Worm (Caenorhabditis elegans): ENCODE measurements around the gene fbxc-47.
A peak's percentile ranks its signal among the peaks of the same experiment; 100 is the strongest.

The fbxc-47 gene

ce11 chrIV:3819278-3819777, 14.0 kb downstream of the fbxc-47 start, which contains the start of gene bris-1 (continued):
- TF ChIP-seq fkh-10 (GFP tag; optimal IDR thresholded peaks at IDR 0.05) (no peak), mep-1 (tag; optimal IDR thresholded peaks at IDR 0.05) (no peak), ceh-20 (GFP tag; IDR thresholded peaks at IDR 0.05) (no peak), egl-43 (GFP tag; IDR thresholded peaks at IDR 0.05) (no peak), dmd-6 (GFP tag; IDR thresholded peaks at IDR 0.05) (peak; percentile 70), nhr-237 (tag; optimal IDR thresholded peaks at IDR 0.05) (no peak), ceh-44 (GFP tag; IDR thresholded peaks at IDR 0.05) (no peak), hif-1 (tag; optimal IDR thresholded peaks at IDR 0.05) (no peak), tra-1 (GFP tag; IDR thresholded peaks at IDR 0.05) (no peak), ctbp-1 (GFP tag; IDR thresholded peaks at IDR 0.05) (no peak), Y75B8A.6 (GFP tag; IDR thresholded peaks at IDR 0.05) (no peak), rbr-2 (tag; optimal IDR thresholded peaks at IDR 0.05) (no peak), pqm-1 (tag; optimal IDR thresholded peaks at IDR 0.05) (peak; percentile 92), hlh-11 (tag; optimal IDR thresholded peaks at IDR 0.05) (peak; percentile 39), zfp-2 (tag; optimal IDR thresholded peaks at IDR 0.05) (no peak), T26A8.4 (GFP tag; IDR thresholded peaks at IDR 0.05) (no peak), egl-27 (tag; optimal IDR thresholded peaks at IDR 0.05) (no peak), aha-1 (tag) (peak; percentile 23), ceh-28 (tag; optimal IDR thresholded peaks at IDR 0.05) (no peak)

DNA sequence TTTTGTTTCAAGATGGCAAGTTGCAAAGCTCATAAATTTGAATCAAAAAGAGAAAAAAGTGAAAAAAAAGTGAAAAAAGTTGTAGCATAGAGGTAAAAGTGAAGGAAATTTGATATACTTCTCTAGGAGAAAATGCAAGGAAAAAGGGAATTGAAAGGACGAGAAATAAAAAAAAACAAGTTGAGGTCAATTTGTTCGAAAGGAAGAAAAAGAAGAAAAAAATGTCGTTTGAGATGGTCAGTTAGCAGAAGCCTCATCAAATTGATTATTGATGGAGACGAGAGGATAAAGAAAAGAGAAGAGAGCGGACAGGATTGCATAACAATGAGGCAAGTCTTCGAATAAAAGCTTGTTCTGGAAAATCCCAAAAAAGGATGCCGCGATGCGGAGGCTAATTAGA, 14.8 kb downstream of the fbxc-47 start:
- TF ChIP-seq aha-1 (tag) (peak; percentile 47), nhr-10 (tag; optimal IDR thresholded peaks at IDR 0.05) (no peak), ceh-82 (tag; optimal IDR thresholded peaks at IDR 0.05) (no peak), dpl-1 (GFP tag; optimal IDR thresholded peaks at IDR 0.05) (no peak), nhr-25 (tag; optimal IDR thresholded peaks at IDR 0.05; ENCODE audit: borderline replicate concordance, insufficient read depth) (no peak), sdz-12 (GFP tag; optimal IDR thresholded peaks at IDR 0.05) (no peak), ZK546.5 (tag; optimal IDR thresholded peaks at IDR 0.05) (no peak), F49E8.2 (tag; optimal IDR thresholded peaks at IDR 0.05; ENCODE audit: borderline replicate concordance) (no peak), mdt-29 (GFP tag; IDR thresholded peaks at IDR 0.05) (no peak), Y75B8A.6 (GFP tag; IDR thresholded peaks at IDR 0.05) (no peak), ceh-28 (tag; optimal IDR thresholded peaks at IDR 0.05) (no peak), gei-8 (GFP tag; optimal IDR thresholded peaks at IDR 0.05) (no peak), R02D3.7 (tag; optimal IDR thresholded peaks at IDR 0.05) (no peak), unc-62 (GFP tag; optimal IDR thresholded peaks at IDR 0.05 in 1 of 2) (peak in 1 of 2 experiments; percentile 58), unc-62 (tag; optimal IDR thresholded peaks at IDR 0.05) (no peak), hlh-30 (tag; optimal IDR thresholded peaks at IDR 0.05; ENCODE audit: insufficient read depth) (no peak), spr-3 (GFP tag; optimal IDR thresholded peaks at IDR 0.05) (no peak), fkh-10 (GFP tag; optimal IDR thresholded peaks at IDR 0.05) (peak; percentile 81), F10B5.3 (tag; optimal IDR thresholded peaks at IDR 0.05) (no peak)

DNA sequence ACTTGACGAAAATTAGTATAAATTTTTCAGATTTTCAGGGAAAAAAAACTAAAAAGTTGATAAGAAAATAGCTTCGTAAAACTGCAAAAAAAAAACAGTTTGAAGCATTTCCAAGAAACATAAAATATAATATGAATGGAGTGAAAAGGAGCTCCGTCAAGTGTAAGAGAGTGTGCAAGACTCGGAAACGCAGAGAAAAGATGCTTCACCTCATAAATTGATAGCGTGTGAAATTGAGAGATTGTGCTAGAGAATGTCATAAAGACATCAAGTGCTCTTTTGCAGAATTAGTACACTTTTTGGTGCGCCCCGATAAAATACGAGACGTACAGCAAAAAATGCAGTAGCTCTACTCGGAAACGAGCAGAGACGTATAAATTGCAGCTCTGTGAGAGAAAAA, 16.2 kb downstream of the fbxc-47 start:
- no peak for TF ChIP-seq zfp-2 (tag; optimal IDR thresholded peaks at IDR 0.05)
- no peak for TF ChIP-seq ztf-7 (tag; optimal IDR thresholded peaks at IDR 0.05)
- TF ChIP-seq nhr-77 (tag; optimal IDR thresholded peaks at IDR 0.05) = no peak
- peak; percentile 13 for TF ChIP-seq nhr-28 (tag; optimal IDR thresholded peaks at IDR 0.05)
- no peak for TF ChIP-seq zip-11 (GFP tag; IDR thresholded peaks at IDR 0.05)
- TF ChIP-seq ZK546.5 (tag; optimal IDR thresholded peaks at IDR 0.05) = no peak
- TF ChIP-seq attf-4 (tag; optimal IDR thresholded peaks at IDR 0.05) = no peak
- no peak for TF ChIP-seq ces-1 (GFP tag; optimal IDR thresholded peaks at IDR 0.05)
- no peak for TF ChIP-seq duxl-1 (tag; optimal IDR thresholded peaks at IDR 0.05; ENCODE audit: poor library complexity)
